Worm (Caenorhabditis elegans) whole organism, mixed stage, embryonic: Measurements from ENCODE around the gene exc-5.

ENCODE experiments used
- ceh-39 ChIP-seq: fragments of 150-350 bp; optimal IDR thresholded peaks from 2 replicates; lab custom pipeline; 2014; ENCODE audit warnings: missing biosample characterization, missing genetic modification characterization
- elt-3 ChIP-seq: fragments of 150-350 bp; optimal IDR thresholded peaks from 2 replicates; lab custom pipeline; 2014; ENCODE audit warnings: missing biosample characterization, missing genetic modification characterization
- lin-13 ChIP-seq: fragments of 150-350 bp; optimal IDR thresholded peaks from 2 replicates; lab custom pipeline; 2014; ENCODE audit warnings: missing biosample characterization, missing genetic modification characterization
- nhr-12 ChIP-seq: fragments of 150-350 bp; optimal IDR thresholded peaks from 2 replicates; lab custom pipeline; 2014; ENCODE audit warnings: missing biosample characterization, missing genetic modification characterization
- nhr-76 ChIP-seq: sonication (generic microtip); optimal IDR thresholded peaks from 2 replicates; lab custom pipeline; 2017; ENCODE audit warnings: missing biosample characterization, missing genetic modification characterization
- pha-4 ChIP-seq: fragments of 150-350 bp; optimal IDR thresholded peaks from 2 replicates; lab custom pipeline; 2018; ENCODE audit warnings: missing biosample characterization, missing genetic modification reagents, missing genetic modification characterization
- snpc-4 ChIP-seq: fragments of 150-350 bp; optimal IDR thresholded peaks from 2 replicates; lab custom pipeline; 2014; ENCODE audit warnings: missing biosample characterization, missing genetic modification characterization
- unc-62 ChIP-seq: fragments of 150-350 bp; optimal IDR thresholded peaks from 2 replicates; lab custom pipeline; 2014; ENCODE audit warnings: missing biosample characterization, missing genetic modification reagents, missing genetic modification characterization
- ztf-11 ChIP-seq: fragments of 150-350 bp; optimal IDR thresholded peaks from 2 replicates; lab custom pipeline; 2014; ENCODE audit warnings: missing biosample characterization, missing genetic modification characterization

- TF ChIP-seq nhr-12 (tag; lab: Kevin White, UChicago) (no peak), lin-13 (tag; lab: Kevin White, UChicago) (no peak), elt-3 (tag; lab: Kevin White, UChicago) (no peak), snpc-4 (tag; lab: Kevin White, UChicago) (no peak), unc-62 (GFP tag; lab: Kevin White, UChicago) (no peak), pha-4 (tag; lab: Kevin White, UChicago) (no peak), ceh-39 (no peak), ztf-11 (tag; lab: Kevin White, UChicago) (no peak), nhr-76 (no peak)
These were observed 13.1 kb upstream of the exc-5 start for ce11 chrIV:8826606-8827000.
